Worm (Caenorhabditis elegans) whole organism, young adult: ENCODE measurements around the gene dct-6.

ENCODE experiments used
- B0035.1 ChIP-seq: sonication (generic microtip); optimal IDR thresholded peaks from 2 replicates; lab custom pipeline; 2016; ENCODE audit warnings: missing genetic modification characterization, mild to moderate bottlenecking, missing compliant biosample characterization, missing genotype, missing genetic modification reagents
- B0336.3 ChIP-seq: fragments of 200-800 bp; sonication (Bioruptor generic); IDR thresholded peaks from 2 replicates; pipeline ENCODE4 v1.3.6; 2022; ENCODE audit warnings: missing genetic modification characterization, missing compliant biosample characterization
- C17E4.6 ChIP-seq: fragments of 200-800 bp; sonication (Bioruptor generic); IDR thresholded peaks from 2 replicates; pipeline ENCODE4 v1.3.6; 2022; ENCODE audit warnings: missing genetic modification reagents, missing genetic modification characterization, missing compliant biosample characterization
- D2030.7 ChIP-seq: fragments of 200-800 bp; sonication (Bioruptor generic); IDR thresholded peaks from 2 replicates; pipeline ENCODE4 v1.3.6; 2022; ENCODE audit warnings: missing genetic modification reagents, missing genetic modification characterization, missing compliant biosample characterization
- F10E7.11 ChIP-seq: sonication (generic microtip); optimal IDR thresholded peaks from 2 replicates; lab custom pipeline; 2017; ENCODE audit warnings: mild to moderate bottlenecking, missing genetic modification characterization, moderate library complexity, missing compliant biosample characterization
- F22D6.2 ChIP-seq: sonication (generic microtip); optimal IDR thresholded peaks from 2 replicates; lab custom pipeline; 2016; ENCODE audit warnings: mild to moderate bottlenecking, missing genetic modification characterization, missing compliant biosample characterization
- F39B2.1 ChIP-seq: fragments of 200-800 bp; sonication (Bioruptor generic); IDR thresholded peaks from 2 replicates; pipeline ENCODE4 v1.3.6; 2022; ENCODE audit warnings: missing genetic modification reagents, missing genetic modification characterization, missing compliant biosample characterization
- Y67H2A.10 ChIP-seq: fragments of 200-800 bp; sonication (Bioruptor generic); conservative IDR thresholded peaks from 2 replicates; pipeline ENCODE4 v1.3.6; 2022; ENCODE audit warnings: missing genetic modification reagents, missing genetic modification characterization, missing compliant biosample characterization
- ZK185.1 ChIP-seq: sonication (generic microtip); optimal IDR thresholded peaks from 2 replicates; lab custom pipeline; 2016; ENCODE audit warnings: mild to moderate bottlenecking, missing genetic modification characterization, missing compliant biosample characterization; ENCODE audit not compliant: poor library complexity, severe bottlenecking
- aptf-3 ChIP-seq: fragments of 200-800 bp; sonication (Bioruptor generic); IDR thresholded peaks from 2 replicates; pipeline ENCODE4 v1.3.6; 2022; ENCODE audit warnings: missing genetic modification characterization, missing compliant biosample characterization
- bed-2 ChIP-seq: fragments of 200-800 bp; sonication (Bioruptor generic); IDR thresholded peaks from 2 replicates; pipeline ENCODE4 v1.3.6; 2022; ENCODE audit warnings: missing genetic modification reagents, missing genetic modification characterization, missing compliant biosample characterization
- ccch-3 ChIP-seq: fragments of 200-800 bp; sonication (Bioruptor generic); optimal IDR thresholded peaks from 2 replicates; lab custom pipeline; 2018; ENCODE audit warnings: mild to moderate bottlenecking, missing genetic modification characterization, missing compliant biosample characterization
- dox-1 ChIP-seq: fragments of 200-800 bp; sonication (Bioruptor generic); IDR thresholded peaks from 2 replicates; pipeline ENCODE4 v1.3.6; 2022; ENCODE audit warnings: missing genetic modification reagents, missing genetic modification characterization, missing compliant biosample characterization
- dpl-1 ChIP-seq: fragments of 150-350 bp; optimal IDR thresholded peaks from 2 replicates; lab custom pipeline; 2014; ENCODE audit warnings: missing biosample characterization, missing genetic modification reagents, missing genetic modification characterization
- efl-1 ChIP-seq: fragments of 150-350 bp; optimal IDR thresholded peaks from 2 replicates; lab custom pipeline; 2014; ENCODE audit warnings: missing biosample characterization, missing genetic modification reagents, missing genetic modification characterization
- egl-44 ChIP-seq: fragments of 200-800 bp; sonication (Bioruptor generic); IDR thresholded peaks from 2 replicates; pipeline ENCODE4 v1.3.6; 2022; ENCODE audit warnings: missing genetic modification reagents, missing genetic modification characterization, missing compliant biosample characterization
- ekl-4 ChIP-seq: fragments of 200-800 bp; sonication (Bioruptor generic); IDR thresholded peaks from 2 replicates; pipeline ENCODE4 v1.3.6; 2022; ENCODE audit warnings: missing genetic modification reagents, missing genetic modification characterization, missing compliant biosample characterization
- gei-17 ChIP-seq: fragments of 200-800 bp; sonication (Bioruptor generic); optimal IDR thresholded peaks from 2 replicates; lab custom pipeline; 2018; ENCODE audit warnings: mild to moderate bottlenecking, missing genetic modification characterization, missing compliant biosample characterization
- him-1 ChIP-seq: sonication (generic microtip); optimal IDR thresholded peaks from 2 replicates; lab custom pipeline; 2016; ENCODE audit warnings: missing genotype, missing genetic modification reagents, missing genetic modification characterization, missing compliant biosample characterization
- hlh-12 ChIP-seq: sonication (generic microtip); optimal IDR thresholded peaks from 2 replicates; lab custom pipeline; 2016; ENCODE audit warnings: missing genetic modification characterization, missing compliant biosample characterization
- hmg-1.2 ChIP-seq: fragments of 200-800 bp; sonication (Bioruptor generic); IDR thresholded peaks from 2 replicates; pipeline ENCODE4 v1.3.6; 2022; ENCODE audit warnings: missing genetic modification reagents, missing genetic modification characterization, missing compliant biosample characterization
- lag-1 ChIP-seq: fragments of 200-800 bp; sonication (Bioruptor generic); IDR thresholded peaks from 2 replicates; pipeline ENCODE4 v1.3.6; 2022; ENCODE audit warnings: missing genetic modification reagents, missing genetic modification characterization, missing compliant biosample characterization
- lin-26 ChIP-seq: fragments of 200-800 bp; sonication (Bioruptor generic); IDR thresholded peaks from 2 replicates; pipeline ENCODE4 v1.3.6; 2022; ENCODE audit warnings: missing genetic modification reagents, missing genetic modification characterization, missing compliant biosample characterization
- lin-40 ChIP-seq: sonication (generic microtip); optimal IDR thresholded peaks from 2 replicates; lab custom pipeline; 2016; ENCODE audit warnings: missing genetic modification characterization, mild to moderate bottlenecking, missing compliant biosample characterization, missing genotype, missing genetic modification reagents
- madf-10 ChIP-seq: sonication (generic microtip); optimal IDR thresholded peaks from 2 replicates; lab custom pipeline; 2016; ENCODE audit warnings: mild to moderate bottlenecking, missing genetic modification characterization, missing compliant biosample characterization
- madf-8 ChIP-seq: fragments of 200-800 bp; sonication (Bioruptor generic); conservative IDR thresholded peaks from 2 replicates; pipeline ENCODE4 v1.3.6; 2022; ENCODE audit warnings: missing genetic modification reagents, missing genetic modification characterization, missing compliant biosample characterization
- mcd-1 ChIP-seq: fragments of 200-800 bp; sonication (Bioruptor generic); IDR thresholded peaks from 2 replicates; pipeline ENCODE4 v1.3.6; 2022; ENCODE audit warnings: missing genetic modification reagents, missing genetic modification characterization, missing compliant biosample characterization
- nhr-27 ChIP-seq: fragments of 200-800 bp; sonication (Bioruptor generic); optimal IDR thresholded peaks from 2 replicates; lab custom pipeline; 2018; ENCODE audit warnings: mild to moderate bottlenecking, missing genetic modification characterization, moderate library complexity, missing compliant biosample characterization
- nhr-80 ChIP-seq: sonication (generic microtip); optimal IDR thresholded peaks from 2 replicates; lab custom pipeline; 2016; ENCODE audit warnings: missing genetic modification characterization, missing compliant biosample characterization
- rpc-1 ChIP-seq, 2 experiments: fragments of 150-350 bp in 1 of 2; sonication (generic microtip) in 1 of 2; optimal IDR thresholded peaks; 2 replicates each; lab custom pipeline; 2014 to 2018; ENCODE audit warnings: missing biosample characterization in 1 of 2, missing genetic modification characterization in 1 of 2, missing genetic modification reagents in 1 of 2, missing genotype in 1 of 2
- tbx-9 ChIP-seq: sonication (generic microtip); optimal IDR thresholded peaks from 2 replicates; lab custom pipeline; 2016; ENCODE audit warnings: borderline replicate concordance, missing genetic modification characterization, inconsistent platforms, missing compliant biosample characterization
- unc-62 ChIP-seq: fragments of 150-350 bp; optimal IDR thresholded peaks from 2 replicates; lab custom pipeline; 2014; ENCODE audit warnings: missing biosample characterization, missing genetic modification reagents, missing genetic modification characterization
- zim-3 ChIP-seq: sonication (generic microtip); optimal IDR thresholded peaks from 2 replicates; lab custom pipeline; 2017; ENCODE audit warnings: mild to moderate bottlenecking, missing genetic modification characterization, moderate library complexity, missing compliant biosample characterization
- ztf-28 ChIP-seq: fragments of 200-800 bp; sonication (Bioruptor generic); IDR thresholded peaks from 2 replicates; pipeline ENCODE4 v1.3.6; 2022; ENCODE audit warnings: missing genetic modification reagents, missing genetic modification characterization, missing compliant biosample characterization
- ztf-6 ChIP-seq: fragments of 200-800 bp; sonication (Bioruptor generic); IDR thresholded peaks from 2 replicates; pipeline ENCODE4 v1.3.6; 2022; ENCODE audit warnings: missing genetic modification reagents, missing genetic modification characterization, missing compliant biosample characterization

Gene dct-6

ce11 chrIII:5959049-5959448 is 7.2 kb upstream of the dct-6 start:
- TF ChIP-seq ekl-4 (GFP tag; lab: Robert Waterston, UW), result no peak
- TF ChIP-seq tbx-9, result no peak
- TF ChIP-seq B0336.3, result no peak
- TF ChIP-seq lin-40, result no peak
- TF ChIP-seq Y67H2A.10 (GFP tag; lab: Robert Waterston, UW), result no peak
- TF ChIP-seq lin-26 (GFP tag; lab: Robert Waterston, UW), result no peak
- no peak for TF ChIP-seq F39B2.1

- TF ChIP-seq efl-1 (GFP tag; lab: Kevin White, UChicago) (no peak), dpl-1 (GFP tag; lab: Kevin White, UChicago) (no peak), lag-1 (GFP tag; lab: Robert Waterston, UW) (no peak), ccch-3 (GFP tag; lab: Kevin White, UChicago) (no peak), bed-2 (no peak), ztf-6 (GFP tag; lab: Robert Waterston, UW) (no peak), F22D6.2 (tag; lab: Kevin White, UChicago) (no peak), tbx-9 (no peak)
Measured at ce11 chrIII:5961560-5961959, 4.7 kb upstream of the dct-6 start.

- TF ChIP-seq madf-8 (GFP tag; lab: Robert Waterston, UW) (no peak), nhr-80 (tag; lab: Kevin White, UChicago) (peak; percentile 79), ZK185.1 (no peak), hmg-1.2 (GFP tag; lab: Robert Waterston, UW) (peak; percentile 28; the same call in 1 of the 2 replicates)
Measured at ce11 chrIII:5964058-5964632, 2.1 kb upstream of the dct-6 start.

DNA sequence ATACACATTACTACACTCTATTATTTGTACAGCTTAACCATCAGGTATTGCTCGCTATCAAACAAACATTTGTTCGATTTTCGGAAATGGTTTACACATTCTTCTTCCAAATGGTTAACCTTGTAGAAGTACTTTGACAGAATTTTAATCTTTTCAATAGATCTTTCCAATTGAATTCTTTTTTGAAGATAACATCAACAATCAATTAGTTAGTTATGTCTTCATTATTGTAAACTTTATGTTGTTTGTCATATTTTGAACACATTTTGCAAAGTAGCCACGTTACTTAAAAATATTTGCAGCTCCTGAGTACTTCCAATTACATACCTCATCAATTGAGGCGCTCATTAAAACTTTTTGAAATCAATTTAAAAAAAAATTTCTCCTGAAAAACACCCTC is 845 bp upstream of the dct-6 start:
- TF ChIP-seq nhr-80 (tag; lab: Kevin White, UChicago), result no peak
- no peak for TF ChIP-seq egl-44 (GFP tag; lab: Robert Waterston, UW)
- TF ChIP-seq rpc-1 (optimal IDR thresholded peaks at IDR 0.05; lab: Kevin White, UChicago), result no peak
- no peak for TF ChIP-seq rpc-1 (tag; optimal IDR thresholded peaks at IDR 0.05; lab: Kevin White, UChicago)
- no peak for TF ChIP-seq efl-1 (GFP tag; lab: Kevin White, UChicago)
- no peak for TF ChIP-seq aptf-3 (GFP tag; lab: Robert Waterston, UW)
- no peak for TF ChIP-seq nhr-27 (tag; lab: Kevin White, UChicago)
- TF ChIP-seq mcd-1, result no peak
- no peak for TF ChIP-seq madf-10 (tag; lab: Kevin White, UChicago)
- TF ChIP-seq Y67H2A.10 (GFP tag; lab: Robert Waterston, UW), result no peak
- TF ChIP-seq hlh-12, result no peak
- TF ChIP-seq dox-1 (GFP tag; lab: Robert Waterston, UW), result no peak
- TF ChIP-seq, all 124 proteins: peak for 0

DNA sequence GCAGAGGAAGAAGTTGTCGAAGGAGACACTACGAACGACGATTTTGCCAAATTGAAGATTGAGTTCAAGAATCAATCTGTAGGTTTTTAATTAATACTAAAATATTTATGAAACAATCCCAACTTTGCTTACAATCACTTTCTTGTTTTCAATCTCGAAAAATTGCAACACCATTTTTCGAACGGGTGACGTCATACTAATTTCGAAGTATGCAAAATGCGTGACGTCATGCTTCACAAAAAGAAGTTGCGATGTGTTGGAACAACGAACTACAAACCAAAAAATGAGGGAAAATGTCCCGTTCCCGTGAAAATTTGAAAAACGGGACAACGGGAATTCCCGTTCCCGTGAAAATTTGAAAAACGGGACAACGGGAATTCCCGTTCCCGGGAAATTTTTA is 1.4 kb downstream of the dct-6 start:
- no peak for TF ChIP-seq gei-17 (GFP tag; lab: Kevin White, UChicago)
- TF ChIP-seq zim-3 (tag; lab: Kevin White, UChicago), result no peak
- no peak for TF ChIP-seq B0035.1 (tag; lab: Kevin White, UChicago)
- TF ChIP-seq D2030.7 (GFP tag; lab: Robert Waterston, UW), result no peak
- TF ChIP-seq C17E4.6, result no peak
- TF ChIP-seq him-1 (tag; lab: Kevin White, UChicago), result no peak
- no peak for TF ChIP-seq ztf-28 (GFP tag; lab: Robert Waterston, UW)
- no peak for TF ChIP-seq ztf-6 (GFP tag; lab: Robert Waterston, UW)
- no peak for TF ChIP-seq unc-62 (GFP tag; lab: Kevin White, UChicago)
- no peak for TF ChIP-seq F10E7.11 (tag; lab: Kevin White, UChicago)
